Worm (Caenorhabditis elegans): Measurements from ENCODE around the gene gst-44.

Gene gst-44

ce11 chrV:16356798-16357197, 33.9 kb upstream of the gst-44 start:
- TF ChIP-seq peb-1 (tag; optimal IDR thresholded peaks at IDR 0.05) (no peak), nhr-77 (tag; optimal IDR thresholded peaks at IDR 0.05) (no peak), sma-9 (GFP tag; optimal IDR thresholded peaks at IDR 0.05) (no peak), sma-9 (tag; optimal IDR thresholded peaks at IDR 0.05) (no peak), mdl-1 (tag; optimal IDR thresholded peaks at IDR 0.05) (no peak), nhr-129 (tag; optimal IDR thresholded peaks at IDR 0.05) (no peak), lin-11 (tag; optimal IDR thresholded peaks at IDR 0.05) (no peak), lin-13 (GFP tag; optimal IDR thresholded peaks at IDR 0.05) (no peak), sma-3 (GFP tag; optimal IDR thresholded peaks at IDR 0.05) (no peak), lsy-2 (tag; optimal IDR thresholded peaks at IDR 0.05) (no peak), ZK546.5 (tag; optimal IDR thresholded peaks at IDR 0.05) (no peak), fos-1 (tag; optimal IDR thresholded peaks at IDR 0.05) (no peak), F13H6.1 (tag; optimal IDR thresholded peaks at IDR 0.05) (no peak), crh-2 (tag; optimal IDR thresholded peaks at IDR 0.05) (no peak), nhr-12 (tag; optimal IDR thresholded peaks at IDR 0.05) (no peak), lin-39 (tag; optimal IDR thresholded peaks at IDR 0.05) (no peak), unc-55 (GFP tag; optimal IDR thresholded peaks at IDR 0.05) (no peak), ama-1 (optimal IDR thresholded peaks at IDR 0.05) (no peak), dmd-4 (tag; optimal IDR thresholded peaks at IDR 0.05) (no peak), egl-27 (tag; optimal IDR thresholded peaks at IDR 0.05) (no peak)

- TF ChIP-seq fos-1 (tag; optimal IDR thresholded peaks at IDR 0.05) (peak; percentile 70), nhr-11 (tag; optimal IDR thresholded peaks at IDR 0.05) (no peak), blmp-1 (tag; optimal IDR thresholded peaks at IDR 0.05; ENCODE audit: insufficient read depth) (peak; percentile 86), crh-2 (tag; optimal IDR thresholded peaks at IDR 0.05) (peak; percentile 12), snpc-4 (tag; optimal IDR thresholded peaks at IDR 0.05) (no peak)
Observed at ce11 chrV:16357253-16357652, 33.4 kb upstream of the gst-44 start, which contains the start of gene pptr-1. Gene pptr-1, plus strand, starts transcription at chrV:16357521.

- TF ChIP-seq ZK546.5 (tag; optimal IDR thresholded peaks at IDR 0.05) (no peak), C34F6.9 (tag; optimal IDR thresholded peaks at IDR 0.05) (no peak), nhr-6 (tag; optimal IDR thresholded peaks at IDR 0.05) (no peak), nhr-25 (tag; optimal IDR thresholded peaks at IDR 0.05) (no peak), nhr-10 (tag; optimal IDR thresholded peaks at IDR 0.05) (no peak), ztf-1 (GFP tag; conservative IDR thresholded peaks at IDR 0.05) (no peak), lin-13 (GFP tag; optimal IDR thresholded peaks at IDR 0.05) (no peak)
Observed at ce11 chrV:16361350-16361749, 29.3 kb upstream of the gst-44 start.

ce11 chrV:16367575-16367974, 23.1 kb upstream of the gst-44 start, which contains the start of gene W08G11.3:
Gene W08G11.3, plus strand, starts transcription at chrV:16367681.
- TF ChIP-seq sma-9 (GFP tag; optimal IDR thresholded peaks at IDR 0.05) (no peak), sma-9 (tag; optimal IDR thresholded peaks at IDR 0.05) (no peak), nhr-129 (tag; optimal IDR thresholded peaks at IDR 0.05) (peak; percentile 11)

- TF ChIP-seq mdl-1 (tag; optimal IDR thresholded peaks at IDR 0.05): no peak
- TF ChIP-seq nhr-23 (tag; optimal IDR thresholded peaks at IDR 0.05): no peak
- no peak for TF ChIP-seq gmeb-1 (tag; optimal IDR thresholded peaks at IDR 0.05)
- TF ChIP-seq nhr-21 (tag; optimal IDR thresholded peaks at IDR 0.05): no peak
- TF ChIP-seq sma-9 (GFP tag; optimal IDR thresholded peaks at IDR 0.05): no peak
- TF ChIP-seq sma-9 (tag; optimal IDR thresholded peaks at IDR 0.05): no peak
- TF ChIP-seq ztf-11 (tag; optimal IDR thresholded peaks at IDR 0.05): no peak
- TF ChIP-seq mbf-1 (tag; optimal IDR thresholded peaks at IDR 0.05): no peak
- no peak for TF ChIP-seq ztf-1 (GFP tag; conservative IDR thresholded peaks at IDR 0.05)
- TF ChIP-seq alr-1 (tag; optimal IDR thresholded peaks at IDR 0.05): no peak
- TF ChIP-seq nhr-77 (tag; optimal IDR thresholded peaks at IDR 0.05): no peak
- TF ChIP-seq nhr-11 (tag; optimal IDR thresholded peaks at IDR 0.05): no peak
- TF ChIP-seq fos-1 (tag; optimal IDR thresholded peaks at IDR 0.05): no peak
- TF ChIP-seq elt-1 (tag; optimal IDR thresholded peaks at IDR 0.05): no peak
- no peak for TF ChIP-seq lin-13 (GFP tag; optimal IDR thresholded peaks at IDR 0.05)
- TF ChIP-seq ZK546.5 (tag; optimal IDR thresholded peaks at IDR 0.05): no peak
- no peak for TF ChIP-seq peb-1 (tag; optimal IDR thresholded peaks at IDR 0.05)
- TF ChIP-seq ceh-82 (tag; optimal IDR thresholded peaks at IDR 0.05): no peak
- TF ChIP-seq aly-2 (tag; optimal IDR thresholded peaks at IDR 0.05): no peak
- no peak for TF ChIP-seq crh-2 (tag; optimal IDR thresholded peaks at IDR 0.05)
Observed at ce11 chrV:16368143-16368542, 22.5 kb upstream of the gst-44 start.
